Worm (Caenorhabditis elegans): ENCODE results near the gene E02H1.5.

DNA sequence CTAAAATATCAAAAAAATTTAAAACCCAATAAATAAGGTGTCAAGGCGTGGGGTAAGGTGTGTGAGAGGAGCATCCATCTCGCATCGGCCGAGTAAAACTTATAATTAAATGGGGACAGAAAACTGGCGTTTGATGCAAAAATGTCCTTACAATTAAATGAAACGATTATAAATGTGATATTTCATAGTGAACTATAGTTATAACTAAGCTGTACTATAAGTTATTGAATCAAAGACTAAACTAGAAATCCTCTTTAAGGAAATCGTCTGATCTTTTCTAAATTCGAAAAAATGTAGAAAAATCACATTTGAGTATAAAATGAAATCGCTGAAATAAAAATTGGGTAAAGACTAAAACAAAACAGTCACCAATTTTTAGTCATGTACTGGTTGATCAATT is 44.3 kb upstream of the E02H1.5 start, which contains the start of gene sra-6:
- TF ChIP-seq ztf-11 (tag; optimal IDR thresholded peaks at IDR 0.05) (no peak), madf-5 (GFP tag; IDR thresholded peaks at IDR 0.05) (no peak), D1046.2 (GFP tag; IDR thresholded peaks at IDR 0.05) (no peak), nhr-102 (tag; optimal IDR thresholded peaks at IDR 0.05) (no peak)

All from whole organism, L4 larva.